Fruit fly (Drosophila melanogaster) whole organism, pupa: ENCODE results near the gene RpS27.

Experiments
- CG12605 ChIP-seq: fragments of 200-800 bp; sonication (Bioruptor generic); IDR thresholded peaks from 2 replicates; pipeline ENCODE4 v1.3.6; 2022; ENCODE audit warnings: missing biosample characterization, missing genetic modification characterization
- CG13204 ChIP-seq: fragments of 200-800 bp; sonication (Bioruptor generic); optimal IDR thresholded peaks from 2 replicates; lab custom pipeline; 2018; ENCODE audit warnings: missing biosample characterization, mild to moderate bottlenecking, missing genetic modification characterization, moderate library complexity
- CG14655 ChIP-seq: fragments of 200-800 bp; sonication (Bioruptor generic); optimal IDR thresholded peaks from 3 replicates; lab custom pipeline; 2017; ENCODE audit warnings: mild to moderate bottlenecking, missing biosample characterization, missing genetic modification reagents, missing genetic modification characterization
- CG15710 ChIP-seq: fragments of 200-800 bp; sonication (Bioruptor generic); optimal IDR thresholded peaks from 2 replicates; lab custom pipeline; 2018; ENCODE audit warnings: missing biosample characterization, mild to moderate bottlenecking, missing genetic modification characterization, moderate library complexity
- CG17806 ChIP-seq: fragments of 200-800 bp; sonication (Bioruptor generic); optimal IDR thresholded peaks from 2 replicates; lab custom pipeline; 2018; ENCODE audit warnings: missing biosample characterization, mild to moderate bottlenecking, missing genetic modification characterization, moderate library complexity
- CG32121 ChIP-seq: fragments of 200-800 bp; sonication (Bioruptor generic); IDR thresholded peaks from 2 replicates; pipeline ENCODE4 v1.3.6; 2022; ENCODE audit warnings: missing biosample characterization, missing genetic modification characterization
- CG34367 ChIP-seq: fragments of 200-800 bp; sonication (Bioruptor generic); optimal IDR thresholded peaks from 2 replicates; lab custom pipeline; 2018; ENCODE audit warnings: missing biosample characterization, mild to moderate bottlenecking, missing genetic modification characterization
- CG4496 ChIP-seq: fragments of 200-800 bp; sonication (Bioruptor generic); IDR thresholded peaks from 3 replicates; pipeline ENCODE4 v1.3.6; 2022; ENCODE audit warnings: missing biosample characterization, missing genetic modification characterization
- CG8159 ChIP-seq: fragments of 200-800 bp; sonication (Bioruptor generic); optimal IDR thresholded peaks from 3 replicates; lab custom pipeline; 2018; ENCODE audit warnings: missing biosample characterization, mild to moderate bottlenecking, missing genetic modification characterization, moderate library complexity
- CG8301 ChIP-seq: fragments of 200-800 bp; sonication (Bioruptor generic); optimal IDR thresholded peaks from 2 replicates; lab custom pipeline; 2018; ENCODE audit warnings: missing biosample characterization, mild to moderate bottlenecking, missing genetic modification characterization
- CG9948 ChIP-seq: fragments of 200-800 bp; sonication (Bioruptor generic); optimal IDR thresholded peaks from 2 replicates; lab custom pipeline; 2018; ENCODE audit warnings: missing biosample characterization, mild to moderate bottlenecking, missing genetic modification characterization, moderate library complexity
- D1 ChIP-seq: fragments of 200-800 bp; sonication (Bioruptor generic); optimal IDR thresholded peaks from 2 replicates; lab custom pipeline; 2018; ENCODE audit warnings: missing biosample characterization, mild to moderate bottlenecking, missing genetic modification characterization, moderate library complexity
- EcR ChIP-seq: fragments of 200-800 bp; sonication (Bioruptor generic); optimal IDR thresholded peaks from 3 replicates; lab custom pipeline; 2019; ENCODE audit warnings: missing biosample characterization, missing genetic modification characterization, mild to moderate bottlenecking, moderate library complexity, missing genetic modification reagents
- Pif1A ChIP-seq: fragments of 200-800 bp; sonication (Bioruptor generic); optimal IDR thresholded peaks from 3 replicates; lab custom pipeline; 2016; ENCODE audit warnings: missing biosample characterization, missing genetic modification characterization
- Pif1B ChIP-seq: fragments of 200-800 bp; sonication (Bioruptor generic); optimal IDR thresholded peaks from 3 replicates; lab custom pipeline; 2016; ENCODE audit warnings: missing biosample characterization, missing genetic modification characterization
- Snoo ChIP-seq: fragments of 200-800 bp; sonication (Bioruptor generic); optimal IDR thresholded peaks from 3 replicates; lab custom pipeline; 2017; ENCODE audit warnings: missing biosample characterization, mild to moderate bottlenecking, missing genetic modification characterization, inconsistent platforms
- fd96Ca ChIP-seq: fragments of 200-800 bp; sonication (Bioruptor generic); IDR thresholded peaks from 3 replicates; pipeline ENCODE4 v1.3.6; 2022; ENCODE audit warnings: missing biosample characterization, missing genetic modification characterization
- gl ChIP-seq: fragments of 200-800 bp; sonication (Bioruptor generic); optimal IDR thresholded peaks from 2 replicates; lab custom pipeline; 2018; ENCODE audit warnings: missing biosample characterization, mild to moderate bottlenecking, missing genetic modification characterization
- rn ChIP-seq: fragments of 200-800 bp; sonication (Bioruptor generic); IDR thresholded peaks from 2 replicates; pipeline ENCODE4 v1.3.6; 2022; ENCODE audit warnings: missing biosample characterization, missing genetic modification characterization

RpS27 gene

DNA sequence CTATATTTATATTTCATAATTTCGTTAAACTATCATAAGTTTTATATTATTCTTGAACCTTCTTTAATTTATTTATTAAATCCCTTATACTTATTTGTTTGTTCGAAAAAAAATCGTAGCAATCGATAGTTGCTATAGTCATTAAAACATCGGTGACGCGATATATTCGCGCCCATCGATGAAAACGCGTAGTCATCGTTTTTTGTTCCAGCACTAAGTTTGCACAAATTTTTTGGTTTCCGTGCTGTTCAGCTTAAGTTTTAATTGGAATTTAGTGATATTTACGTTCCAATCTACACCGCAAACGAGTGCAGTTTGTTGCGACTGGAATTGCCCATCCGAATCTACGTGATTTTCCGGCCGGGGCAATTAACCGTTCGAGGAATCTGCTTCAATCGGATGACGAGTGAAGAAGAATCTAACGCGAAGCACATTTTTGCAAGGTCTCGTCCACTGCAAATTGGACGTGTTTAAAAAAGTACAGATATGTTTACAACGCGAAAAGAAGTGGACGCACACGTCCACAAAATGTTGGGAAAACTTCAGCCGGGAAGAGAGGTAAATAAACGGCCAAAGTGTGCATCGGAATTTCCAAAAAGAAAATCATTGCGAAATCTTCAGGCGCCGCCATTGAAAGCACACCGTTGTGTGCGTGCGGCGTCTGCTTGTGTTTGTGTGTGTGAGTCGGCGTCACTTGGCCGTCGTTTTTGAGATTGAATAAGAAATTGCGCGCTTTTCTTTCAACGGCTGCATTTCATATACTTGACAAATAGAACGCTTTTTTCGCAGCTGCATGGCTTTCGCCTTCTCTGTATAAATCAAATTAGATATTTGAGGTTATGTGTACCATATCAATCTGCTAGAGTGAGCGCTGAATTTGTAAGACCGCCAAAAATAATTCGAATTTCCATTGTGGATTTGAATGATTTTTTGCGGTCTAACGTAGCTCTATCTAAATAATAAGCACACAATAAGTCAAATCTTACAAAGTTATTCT is 2.1 kb upstream of the RpS27 start, which contains the start of gene Nup358:
TSS of gene Nup358 (plus strand) at position 204 of the 997 bp plus-strand sequence.
- TF ChIP-seq CG8301 (tag; lab: Kevin White, UChicago) (no peak), CG34367 (no peak), fd96Ca (GFP tag; lab: Robert Waterston, UW) (no peak), Snoo (tag; lab: Kevin White, UChicago) (no peak), CG32121 (GFP tag; lab: Robert Waterston, UW) (no peak), CG9948 (tag; lab: Kevin White, UChicago) (no peak), Pif1A (GFP tag; lab: Kevin White, UChicago) (no peak), rn (no peak), D1 (tag; lab: Kevin White, UChicago) (no peak), CG15710 (tag; lab: Kevin White, UChicago) (no peak), EcR (GFP tag; lab: Kevin White, UChicago) (no peak), gl (no peak)

DNA sequence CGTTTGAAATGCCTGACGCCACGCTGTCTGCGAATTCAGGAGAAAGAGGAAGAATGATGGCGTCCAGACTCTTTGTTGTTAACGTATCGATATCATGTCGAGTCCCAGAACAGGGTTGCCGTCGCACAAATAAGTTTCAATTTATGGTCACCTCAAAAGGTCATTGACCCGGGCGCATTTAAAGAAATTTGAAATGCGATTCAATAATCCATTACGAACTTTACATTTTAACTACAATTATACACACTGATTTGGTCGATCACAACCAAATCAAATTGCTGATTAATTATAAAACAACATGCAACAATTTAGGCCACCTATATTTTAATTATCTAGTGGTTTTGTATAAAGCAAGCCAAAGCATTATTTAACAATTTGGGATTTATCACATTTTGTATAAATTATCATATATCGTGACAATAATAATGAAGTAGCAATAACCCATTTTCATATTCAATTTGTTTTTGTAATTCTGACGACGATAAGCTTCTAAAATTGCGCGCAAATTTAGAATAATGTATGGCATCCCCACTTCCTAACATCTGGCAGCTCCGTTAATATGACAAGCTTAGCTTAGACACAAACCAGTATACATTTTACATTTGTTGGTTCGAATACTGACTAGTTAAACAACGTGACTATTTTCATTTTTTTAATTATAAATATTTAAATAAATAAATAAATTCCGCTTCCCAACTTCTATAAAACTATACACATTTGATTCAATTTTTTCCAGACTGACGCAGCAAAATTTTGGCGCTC is 2.1 kb downstream of the RpS27 start, which contains the start of gene bam:
TSS of gene bam (minus strand) at position 58 of the 762 bp plus-strand sequence.
- peak; percentile 81 for TF ChIP-seq EcR (GFP tag; lab: Kevin White, UChicago)
- TF ChIP-seq CG14655 (GFP tag; lab: Kevin White, UChicago) = no peak
- TF ChIP-seq, all 21 proteins: peak for 1

DNA sequence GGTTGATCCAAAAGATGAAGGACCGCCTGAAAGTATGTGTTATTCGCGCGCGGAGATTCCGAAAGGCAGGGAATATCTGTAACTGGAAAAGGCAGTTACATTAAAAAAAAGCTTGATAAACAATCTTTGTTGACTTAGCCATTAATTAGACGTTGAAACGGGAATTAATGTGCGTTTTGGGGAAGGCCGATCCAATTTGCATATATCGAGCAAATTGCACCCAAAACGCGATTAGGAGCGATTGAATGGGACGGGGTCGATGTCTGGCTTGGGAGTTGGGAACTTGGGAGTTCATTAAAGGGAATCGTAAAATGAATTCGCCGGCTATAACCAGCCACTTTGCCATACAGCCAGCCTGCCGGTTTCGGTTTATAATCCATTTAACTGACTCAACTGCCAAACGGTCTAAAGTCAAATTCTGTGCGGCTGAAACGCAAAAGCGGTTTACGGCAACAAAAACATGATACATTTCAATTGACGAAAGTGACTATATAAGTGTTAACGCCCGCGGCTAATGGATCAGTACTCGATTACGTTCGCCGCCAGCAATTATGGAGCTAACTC is 5.7 kb downstream of the RpS27 start, which contains the start of gene CG11854:
TSS of gene CG11854 (plus strand) at position 514 of the 564 bp plus-strand sequence.
- TF ChIP-seq Pif1A (GFP tag; lab: Kevin White, UChicago) (no peak), EcR (GFP tag; lab: Kevin White, UChicago) (peak; percentile 67)

dm6 chr3R:25239880-25240279 is 7.4 kb downstream of the RpS27 start, which contains the start of gene to:
Gene to (plus strand): TSS chr3R:25240180.
- no peak for TF ChIP-seq Snoo (tag; lab: Kevin White, UChicago)
- TF ChIP-seq CG9948 (tag; lab: Kevin White, UChicago) = no peak
- TF ChIP-seq CG17806 (tag; lab: Kevin White, UChicago) = no peak
- no peak for TF ChIP-seq Pif1B
- no peak for TF ChIP-seq CG13204 (GFP tag; lab: Kevin White, UChicago)
- no peak for TF ChIP-seq EcR (GFP tag; lab: Kevin White, UChicago)
- TF ChIP-seq, all 21 proteins: peak for 0

DNA sequence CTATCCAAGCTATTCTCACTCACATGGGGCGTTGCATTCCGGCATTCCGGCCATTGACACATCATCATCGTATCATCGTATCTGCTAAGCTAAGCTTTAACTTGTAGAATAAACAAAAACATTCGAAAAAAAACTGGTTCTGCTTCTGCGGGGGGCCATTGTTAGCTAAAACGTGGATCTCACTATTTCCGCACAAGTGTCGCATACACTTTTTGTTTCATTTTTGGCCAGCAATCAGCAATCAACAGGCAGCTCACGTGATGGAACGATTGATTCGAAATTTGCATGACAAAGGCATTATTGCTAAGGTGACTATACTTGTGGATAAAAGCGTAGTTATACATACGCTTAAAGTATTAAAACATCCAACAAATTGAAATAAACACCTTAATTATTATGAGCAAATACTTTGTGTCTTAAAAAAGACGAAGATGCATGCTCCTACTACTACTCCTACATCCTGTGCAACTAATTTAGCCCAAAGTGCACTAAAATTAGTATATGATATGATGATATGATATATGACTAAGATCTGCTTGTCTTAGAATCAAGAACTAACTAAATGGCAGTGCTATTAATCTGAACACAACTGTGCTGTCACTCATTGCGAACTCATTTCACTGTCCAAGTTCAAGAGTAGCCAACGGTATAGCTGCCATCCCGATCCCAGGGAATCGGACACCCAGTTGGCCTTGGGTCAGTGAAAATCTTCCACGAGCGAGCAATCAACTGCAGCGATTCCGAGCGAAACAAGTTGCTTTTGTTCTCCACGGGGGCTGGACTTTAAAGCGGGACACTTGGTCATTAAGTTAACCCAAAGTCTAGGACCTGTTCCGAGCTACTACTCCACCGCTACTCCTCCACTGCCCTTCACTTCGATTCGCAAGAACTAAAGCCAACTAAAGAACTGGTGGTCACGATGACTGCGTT is 8.3 kb downstream of the RpS27 start:
- no peak for TF ChIP-seq gl
- TF ChIP-seq CG12605 (GFP tag; lab: Robert Waterston, UW) = no peak
- peak; percentile 11 for TF ChIP-seq CG34367
- TF ChIP-seq CG17806 (tag; lab: Kevin White, UChicago) = peak; percentile 3
- peak; percentile 22 for TF ChIP-seq CG15710 (tag; lab: Kevin White, UChicago)
- TF ChIP-seq CG9948 (tag; lab: Kevin White, UChicago) = peak; percentile 33
- TF ChIP-seq CG8159 (tag; lab: Kevin White, UChicago) = peak; percentile 60
- peak; percentile 94 for TF ChIP-seq EcR (GFP tag; lab: Kevin White, UChicago)

- TF ChIP-seq EcR (GFP tag; lab: Kevin White, UChicago) (peak; percentile 81), CG4496 (GFP tag; lab: Robert Waterston, UW) (no peak)
Measured at dm6 chr3R:25237314-25237713, 10.0 kb downstream of the RpS27 start, which contains the start of gene Jhbp7. Gene Jhbp7 (plus strand): TSS chr3R:25237614.
